Fruit fly (Drosophila melanogaster) whole organism, wandering third instar larva: ENCODE results near the gene Reg-2.

ENCODE experiments used
- GATAd ChIP-seq: sonication (Bioruptor generic); optimal IDR thresholded peaks from 2 replicates; lab custom pipeline; 2016; ENCODE audit warnings: missing biosample characterization, missing genetic modification characterization
- Hr78 ChIP-seq: fragments of >200 bp; optimal IDR thresholded peaks from 2 replicates; lab custom pipeline; 2017; ENCODE audit warnings: missing biosample characterization, missing genetic modification characterization
- Jra ChIP-seq: sonication (Bioruptor generic); optimal IDR thresholded peaks from 2 replicates; lab custom pipeline; 2016; ENCODE audit warnings: missing biosample characterization, missing genetic modification characterization
- Mio ChIP-seq: sonication (Bioruptor generic); optimal IDR thresholded peaks from 2 replicates; lab custom pipeline; 2016; ENCODE audit warnings: missing biosample characterization, missing genetic modification characterization
- Myc ChIP-seq: fragments of >200 bp; optimal IDR thresholded peaks from 2 replicates; lab custom pipeline; 2017
- Vsx2 ChIP-seq: fragments of 200-300, 225-300 bp; sonication (Bioruptor generic); optimal IDR thresholded peaks from 2 replicates; lab custom pipeline; 2018; ENCODE audit warnings: missing biosample characterization, missing genetic modification characterization; ENCODE audit not compliant: partially characterized antibody
- br ChIP-seq: fragments of 200-800 bp; sonication (Bioruptor generic); optimal IDR thresholded peaks from 2 replicates; lab custom pipeline; 2016; ENCODE audit warnings: missing biosample characterization, missing genetic modification characterization
- foxo ChIP-seq, 2 experiments: fragments of 200-800 bp; sonication (Bioruptor generic); optimal IDR thresholded peaks; 2 replicates in 1 of 2; 3 replicates in 1 of 2; lab custom pipeline; 2016 to 2017; ENCODE audit warnings: missing biosample characterization in 2 of 2, missing genetic modification characterization in 2 of 2
- h ChIP-seq: fragments of 200-800 bp; sonication (Bioruptor generic); optimal IDR thresholded peaks from 3 replicates; lab custom pipeline; 2016; ENCODE audit warnings: missing biosample characterization, mild to moderate bottlenecking, missing genetic modification characterization
- lola ChIP-seq: fragments of >200 bp; optimal IDR thresholded peaks from 2 replicates; lab custom pipeline; 2017; ENCODE audit warnings: missing biosample characterization, missing genetic modification characterization
- pan ChIP-seq: fragments of >200 bp; optimal IDR thresholded peaks from 2 replicates; lab custom pipeline; 2017
- usp ChIP-seq: fragments of >200 bp; optimal IDR thresholded peaks from 2 replicates; lab custom pipeline; 2017; ENCODE audit warnings: missing biosample characterization, missing genetic modification characterization
- woc ChIP-seq: sonication (Bioruptor generic); optimal IDR thresholded peaks from 2 replicates; lab custom pipeline; 2016; ENCODE audit warnings: missing biosample characterization, mild to moderate bottlenecking, missing genetic modification characterization

DNA sequence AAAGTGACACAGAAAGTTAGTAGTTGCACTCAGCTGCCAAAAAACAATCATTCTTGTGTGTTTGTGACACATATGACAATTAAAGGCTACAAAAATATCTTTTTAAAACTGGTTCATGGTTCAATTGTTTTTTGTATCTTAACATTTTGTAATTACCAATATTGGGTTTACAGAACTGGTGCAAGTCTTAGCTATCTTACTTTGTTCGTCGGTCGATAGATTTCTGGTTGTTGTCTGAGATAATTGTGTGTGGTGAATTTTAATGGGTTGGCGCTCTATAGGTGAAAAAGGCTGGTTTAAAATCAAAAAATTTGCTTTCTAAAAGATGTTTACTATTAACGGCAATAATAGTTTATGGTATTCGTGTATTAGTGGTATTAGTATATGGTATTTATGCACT, 1.7 kb downstream of the Reg-2 start:
- TF ChIP-seq lola (GFP tag; lab: Kevin White, UChicago) (no peak), Myc (lab: Kevin White, UChicago) (peak; percentile 77), Jra (GFP tag; lab: Kevin White, UChicago) (no peak), pan (lab: Kevin White, UChicago) (no peak), usp (GFP tag; lab: Kevin White, UChicago) (no peak), woc (no peak), br (no peak), Hr78 (GFP tag; lab: Kevin White, UChicago) (no peak), h (GFP tag; lab: Kevin White, UChicago) (no peak), Mio (no peak), foxo (GFP tag; optimal IDR thresholded peaks at IDR 0.05; lab: Kevin White, UChicago) (no peak), Vsx2 (GFP tag; lab: Kevin White, UChicago) (no peak), GATAd (GFP tag; lab: Kevin White, UChicago) (no peak)
